Fruit fly (Drosophila melanogaster) whole organism, embryonic: ENCODE data around the gene Inx3.

Experiments used
- Atf-2 ChIP-seq: fragments of 200-800 bp; sonication (Bioruptor generic); optimal IDR thresholded peaks from 2 replicates; lab custom pipeline; 2016; ENCODE audit warnings: missing biosample characterization, missing genetic modification characterization
- Bdp1 ChIP-seq: fragments of 200-800 bp; sonication (Bioruptor generic); optimal IDR thresholded peaks from 3 replicates; lab custom pipeline; 2016; ENCODE audit warnings: missing biosample characterization, missing genetic modification characterization
- Bgb ChIP-seq: fragments of 200-800 bp; sonication (Bioruptor generic); IDR thresholded peaks from 2 replicates; pipeline ENCODE4 v1.3.6; 2022; ENCODE audit warnings: missing biosample characterization, missing genetic modification characterization; ENCODE audit not compliant: partially characterized antibody
- C15 ChIP-seq: fragments of 200-800 bp; sonication (Bioruptor generic); IDR thresholded peaks from 3 replicates; pipeline ENCODE4 v1.3.6; 2022; ENCODE audit warnings: missing biosample characterization, missing genetic modification characterization
- CG10147 ChIP-seq: fragments of 200-800 bp; sonication (Bioruptor generic); optimal IDR thresholded peaks from 2 replicates; lab custom pipeline; 2019; ENCODE audit warnings: missing biosample characterization, mild to moderate bottlenecking, missing genetic modification characterization, moderate library complexity
- CG12942 ChIP-seq: fragments of 200-800 bp; sonication (Bioruptor generic); optimal IDR thresholded peaks from 3 replicates; lab custom pipeline; 2016; ENCODE audit warnings: missing biosample characterization, missing genetic modification characterization
- CG13287 ChIP-seq: fragments of 200-800 bp; sonication (Bioruptor generic); IDR thresholded peaks from 2 replicates; pipeline ENCODE4 v1.3.6; 2022; ENCODE audit warnings: missing biosample characterization, missing genetic modification characterization; ENCODE audit not compliant: partially characterized antibody
- CG13894 ChIP-seq: fragments of 200-800 bp; sonication (Bioruptor generic); optimal IDR thresholded peaks from 3 replicates; lab custom pipeline; 2018; ENCODE audit warnings: missing biosample characterization, mild to moderate bottlenecking, missing genetic modification characterization, moderate library complexity
- CG14710 ChIP-seq: fragments of 200-800 bp; sonication (Bioruptor generic); optimal IDR thresholded peaks from 3 replicates; lab custom pipeline; 2019; ENCODE audit warnings: missing biosample characterization, mild to moderate bottlenecking, missing genetic modification characterization, moderate library complexity
- CG15269 ChIP-seq: fragments of 200-800 bp; sonication (Bioruptor generic); optimal IDR thresholded peaks from 2 replicates; lab custom pipeline; 2018; ENCODE audit warnings: missing biosample characterization, mild to moderate bottlenecking, missing genetic modification characterization, moderate library complexity
- CG17385 ChIP-seq: fragments of 200-800 bp; sonication (Bioruptor generic); optimal IDR thresholded peaks from 3 replicates; lab custom pipeline; 2018; ENCODE audit warnings: missing biosample characterization, mild to moderate bottlenecking, missing genetic modification characterization
- CG1792 ChIP-seq: fragments of 200-800 bp; sonication (Bioruptor generic); optimal IDR thresholded peaks from 2 replicates; lab custom pipeline; 2016; ENCODE audit warnings: missing biosample characterization, missing genetic modification characterization
- CG18476 ChIP-seq: fragments of 200-800 bp; sonication (Bioruptor generic); optimal IDR thresholded peaks from 2 replicates; lab custom pipeline; 2016; ENCODE audit warnings: missing biosample characterization, mild to moderate bottlenecking, missing genetic modification characterization
- CG30403 ChIP-seq: fragments of 200-800 bp; sonication (Bioruptor generic); optimal IDR thresholded peaks from 3 replicates; lab custom pipeline; 2016; ENCODE audit warnings: missing biosample characterization, missing genetic modification characterization
- CG3065 ChIP-seq: fragments of 200-800 bp; sonication (Bioruptor generic); optimal IDR thresholded peaks from 2 replicates; lab custom pipeline; 2016; ENCODE audit warnings: missing biosample characterization, missing genetic modification characterization
- CG31224 ChIP-seq: fragments of 200-800 bp; sonication (Bioruptor generic); IDR thresholded peaks from 2 replicates; pipeline ENCODE4 v1.3.6; 2022; ENCODE audit warnings: missing biosample characterization, missing genetic modification characterization
- CG4707 ChIP-seq: fragments of 200-800 bp; sonication (Bioruptor generic); optimal IDR thresholded peaks from 2 replicates; lab custom pipeline; 2018; ENCODE audit warnings: missing biosample characterization, mild to moderate bottlenecking, missing genetic modification characterization, moderate library complexity
- CG5953 ChIP-seq: fragments of 200-800 bp; sonication (Bioruptor generic); IDR thresholded peaks from 2 replicates; pipeline ENCODE4 v1.3.6; 2022; ENCODE audit warnings: missing biosample characterization, missing genetic modification characterization
- CG6175 ChIP-seq: fragments of 200-800 bp; sonication (Bioruptor generic); IDR thresholded peaks from 3 replicates; pipeline ENCODE4 v1.3.6; 2022; ENCODE audit warnings: missing biosample characterization, missing genetic modification characterization
- CG7839 ChIP-seq: fragments of 200-800 bp; sonication (Bioruptor generic); optimal IDR thresholded peaks from 3 replicates; lab custom pipeline; 2018; ENCODE audit warnings: missing biosample characterization, mild to moderate bottlenecking, missing genetic modification characterization, moderate library complexity
- CG9876 ChIP-seq: fragments of 200-800 bp; sonication (Bioruptor generic); optimal IDR thresholded peaks from 2 replicates; lab custom pipeline; 2016; ENCODE audit warnings: missing biosample characterization, missing genetic modification characterization
- Dfd ChIP-seq, 2 experiments: fragments of >200 bp; optimal IDR thresholded peaks; 2 replicates each; lab custom pipeline; 2017; ENCODE audit warnings: missing biosample characterization in 2 of 2, missing genetic modification characterization in 2 of 2
- Dll ChIP-seq: fragments of 200-800 bp; sonication (Bioruptor generic); IDR thresholded peaks from 4 replicates; pipeline ENCODE4 v1.3.6; 2022; ENCODE audit warnings: missing biosample characterization, missing genetic modification characterization; ENCODE audit not compliant: partially characterized antibody
- E2f1 ChIP-seq: fragments of 200-800 bp; sonication (Bioruptor generic); IDR thresholded peaks from 2 replicates; pipeline ENCODE4 v1.3.6; 2022; ENCODE audit warnings: missing biosample characterization, missing genetic modification characterization
- Fer1 ChIP-seq: fragments of 200-800 bp; sonication (Bioruptor generic); optimal IDR thresholded peaks from 2 replicates; lab custom pipeline; 2017; ENCODE audit warnings: missing biosample characterization, mild to moderate bottlenecking, missing genetic modification characterization
- Fer3 ChIP-seq: fragments of 200-800 bp; sonication (Bioruptor generic); optimal IDR thresholded peaks from 2 replicates; lab custom pipeline; 2018; ENCODE audit warnings: missing biosample characterization, mild to moderate bottlenecking, missing genetic modification characterization, moderate library complexity
- HLH3B ChIP-seq: fragments of 200-800 bp; sonication (Bioruptor generic); IDR thresholded peaks from 2 replicates; pipeline ENCODE4 v1.3.6; 2022; ENCODE audit warnings: missing biosample characterization, missing genetic modification characterization
- Neu2 ChIP-seq: fragments of 200-800 bp; sonication (Bioruptor generic); optimal IDR thresholded peaks from 3 replicates; lab custom pipeline; 2016; ENCODE audit warnings: missing biosample characterization, missing genetic modification characterization, borderline replicate concordance
- Nf-YA ChIP-seq: fragments of 200-800 bp; sonication (Bioruptor generic); IDR thresholded peaks from 2 replicates; pipeline ENCODE4 v1.3.6; 2022; ENCODE audit warnings: missing biosample characterization, missing genetic modification characterization
- Nf-YC ChIP-seq: fragments of 200-800 bp; optimal IDR thresholded peaks from 3 replicates; lab custom pipeline; 2019; ENCODE audit warnings: missing biosample characterization, mild to moderate bottlenecking, missing genetic modification characterization, moderate library complexity
- Sin3A ChIP-seq: fragments of >200 bp; optimal IDR thresholded peaks from 2 replicates; lab custom pipeline; 2018
- Taf1 ChIP-seq: fragments of 200-800 bp; sonication (Bioruptor generic); IDR thresholded peaks from 2 replicates; pipeline ENCODE4 v1.3.6; 2022; ENCODE audit warnings: missing biosample characterization, missing genetic modification characterization
- Usf ChIP-seq: fragments of 200-800 bp; sonication (Bioruptor generic); optimal IDR thresholded peaks from 2 replicates; lab custom pipeline; 2017; ENCODE audit warnings: missing genotype, missing biosample characterization, missing genetic modification characterization
- amos ChIP-seq: fragments of 200-800 bp; sonication (Bioruptor generic); IDR thresholded peaks from 2 replicates; pipeline ENCODE4 v1.3.6; 2022; ENCODE audit warnings: missing biosample characterization, missing genetic modification characterization; ENCODE audit not compliant: partially characterized antibody
- bbx ChIP-seq: fragments of 200-800 bp; sonication (Bioruptor generic); IDR thresholded peaks from 2 replicates; pipeline ENCODE4 v1.3.6; 2022; ENCODE audit warnings: missing biosample characterization, missing genetic modification characterization; ENCODE audit not compliant: partially characterized antibody
- dan ChIP-seq: fragments of 200-800 bp; sonication (Bioruptor generic); IDR thresholded peaks from 2 replicates; pipeline ENCODE4 v1.3.6; 2022; ENCODE audit warnings: missing biosample characterization, missing genetic modification characterization
- dimm ChIP-seq: fragments of 200-800 bp; sonication (Bioruptor generic); IDR thresholded peaks from 2 replicates; pipeline ENCODE4 v1.3.6; 2022; ENCODE audit warnings: missing biosample characterization, missing genetic modification characterization
- hth ChIP-seq: fragments of >200 bp; optimal IDR thresholded peaks from 2 replicates; lab custom pipeline; 2017; ENCODE audit warnings: inconsistent platforms
- inv ChIP-seq: fragments of 200-800 bp; sonication (Bioruptor generic); IDR thresholded peaks from 2 replicates; pipeline ENCODE4 v1.3.6; 2022; ENCODE audit warnings: missing biosample characterization, missing genetic modification characterization; ENCODE audit not compliant: partially characterized antibody
- ken ChIP-seq: fragments of 200-800 bp; sonication (Bioruptor generic); IDR thresholded peaks from 3 replicates; pipeline ENCODE4 v1.3.6; 2022; ENCODE audit warnings: missing biosample characterization, missing genetic modification characterization
- lbe ChIP-seq: fragments of 200-800 bp; sonication (Bioruptor generic); optimal IDR thresholded peaks from 2 replicates; lab custom pipeline; 2016; ENCODE audit warnings: missing biosample characterization, mild to moderate bottlenecking, missing genetic modification characterization
- lola ChIP-seq, 3 experiments: fragments of >200 bp in 2 of 3; fragments of 200-800 bp in 1 of 3; sonication (Bioruptor generic) in 1 of 3; optimal IDR thresholded peaks; 2 replicates each; lab custom pipeline; 2017 to 2019; ENCODE audit warnings: missing biosample characterization in 3 of 3, missing genetic modification characterization in 3 of 3, mild to moderate bottlenecking in 1 of 3, moderate library complexity in 1 of 3
- nerfin-1 ChIP-seq: fragments of 200-800 bp; sonication (Bioruptor generic); optimal IDR thresholded peaks from 3 replicates; lab custom pipeline; 2019; ENCODE audit warnings: missing biosample characterization, mild to moderate bottlenecking, missing genetic modification characterization, moderate library complexity
- peb ChIP-seq: fragments of 200-800 bp; sonication (Bioruptor generic); IDR thresholded peaks from 2 replicates; pipeline ENCODE4 v1.3.6; 2022; ENCODE audit warnings: missing biosample characterization, missing genetic modification characterization
- pho ChIP-seq: fragments of 200-800 bp; sonication (Bioruptor generic); optimal IDR thresholded peaks from 2 replicates; lab custom pipeline; 2016; ENCODE audit warnings: missing biosample characterization, missing genetic modification characterization
- pita ChIP-seq: fragments of 200-800 bp; sonication (Bioruptor generic); optimal IDR thresholded peaks from 2 replicates; lab custom pipeline; 2017; ENCODE audit warnings: missing biosample characterization, mild to moderate bottlenecking, missing genetic modification characterization
- psq ChIP-seq: fragments of 200-800 bp; sonication (Bioruptor generic); optimal IDR thresholded peaks from 2 replicates; lab custom pipeline; 2017; ENCODE audit warnings: missing biosample characterization, missing genetic modification characterization
- rib ChIP-seq: fragments of 200-800 bp; sonication (Bioruptor generic); IDR thresholded peaks from 2 replicates; pipeline ENCODE4 v1.3.6; 2022; ENCODE audit warnings: missing biosample characterization, missing genetic modification characterization
- shn ChIP-seq: fragments of 200-800 bp; sonication (Bioruptor generic); optimal IDR thresholded peaks from 3 replicates; lab custom pipeline; 2016; ENCODE audit warnings: missing biosample characterization, missing genetic modification characterization
- yki ChIP-seq: fragments of >200 bp; optimal IDR thresholded peaks from 3 replicates; lab custom pipeline; 2018
- zen ChIP-seq: fragments of 200-800 bp; sonication (Bioruptor generic); optimal IDR thresholded peaks from 3 replicates; lab custom pipeline; 2018; ENCODE audit warnings: missing biosample characterization, mild to moderate bottlenecking, missing genetic modification characterization, moderate library complexity
- zf30C ChIP-seq: fragments of 200-800 bp; sonication (Bioruptor generic); optimal IDR thresholded peaks from 3 replicates; lab custom pipeline; 2018; ENCODE audit warnings: missing biosample characterization, mild to moderate bottlenecking, missing genetic modification characterization

Gene Inx3

dm6 chr3R:28831172-28831571 is 28.1 kb downstream of the Inx3 start (continued):
- no peak; the same call in 1 of the 2 replicates for TF ChIP-seq amos (GFP tag; lab: Robert Waterston, UW)
- no peak for TF ChIP-seq zen (tag; lab: Kevin White, UChicago)
- TF ChIP-seq Bgb = peak; percentile 60
- TF ChIP-seq inv (GFP tag; lab: Robert Waterston, UW) = 0 out of 2 replicates have a peak, but pooled peaks have one; percentile 15
- no peak for TF ChIP-seq shn (GFP tag; lab: Kevin White, UChicago)
- TF ChIP-seq hth (lab: Kevin White, UChicago) = no peak
- no peak for TF ChIP-seq bbx
- no peak for TF ChIP-seq CG1792
- 0 out of 2 replicates have a peak, but pooled peaks have one; percentile 18 for TF ChIP-seq HLH3B
- no peak for TF ChIP-seq Fer3 (tag; lab: Kevin White, UChicago)
- TF ChIP-seq Neu2 (GFP tag; lab: Kevin White, UChicago) = no peak
- TF ChIP-seq CG12942 = no peak
- TF ChIP-seq E2f1 (GFP tag; lab: Robert Waterston, UW) = no peak
- TF ChIP-seq CG13894 (tag; lab: Kevin White, UChicago) = peak; percentile 27
- TF ChIP-seq C15 (GFP tag; lab: Robert Waterston, UW) = no peak

DNA sequence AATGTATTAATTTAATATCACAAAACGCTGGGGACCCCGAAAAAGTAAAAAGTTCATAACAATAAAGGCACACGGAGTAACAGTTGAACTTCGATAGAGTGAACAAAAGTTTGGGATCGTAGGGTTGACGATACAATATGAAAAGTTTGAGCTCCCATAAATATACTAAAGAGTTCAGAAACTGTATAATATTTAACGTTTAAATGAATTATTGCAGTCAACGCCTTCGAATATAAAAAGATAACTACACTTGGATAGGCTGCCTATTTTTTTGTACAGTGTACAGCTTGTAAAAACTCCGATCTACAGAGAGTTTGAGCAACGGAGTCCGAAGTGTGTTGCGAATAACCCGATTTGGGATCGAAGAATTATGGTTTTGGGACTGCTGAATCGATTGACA is 28.6 kb downstream of the Inx3 start:
- TF ChIP-seq CG7839 (tag; lab: Kevin White, UChicago) (no peak), Nf-YC (tag; lab: Kevin White, UChicago) (no peak), zf30C (GFP tag; lab: Kevin White, UChicago) (peak; percentile 35), Dfd (GFP tag; optimal IDR thresholded peaks at IDR 0.05; lab: Kevin White, UChicago) (no peak), rib (no peak), CG5953 (GFP tag; lab: Robert Waterston, UW) (no peak), CG31224 (GFP tag; lab: Robert Waterston, UW) (no peak), yki (lab: Kevin White, UChicago) (no peak), CG1792 (no peak), pita (GFP tag; lab: Kevin White, UChicago) (no peak), peb (GFP tag; lab: Robert Waterston, UW) (no peak), Usf (GFP tag; lab: Kevin White, UChicago) (no peak), lola (GFP tag; optimal IDR thresholded peaks at IDR 0.05; lab: Kevin White, UChicago) (no peak), CG6175 (GFP tag; lab: Robert Waterston, UW) (no peak), Atf-2 (GFP tag; lab: Kevin White, UChicago) (no peak), Dll (GFP tag; lab: Robert Waterston, UW) (no peak), CG15269 (peak; percentile 3), Taf1 (GFP tag; lab: Robert Waterston, UW) (no peak), CG13287 (no peak), pho (GFP tag; lab: Kevin White, UChicago) (no peak), CG10147 (GFP tag; lab: Kevin White, UChicago) (peak; percentile 2), CG14710 (no peak), CG9876 (GFP tag; lab: Kevin White, UChicago) (no peak), CG18476 (no peak), Nf-YA (GFP tag; lab: Robert Waterston, UW) (no peak), psq (GFP tag; lab: Kevin White, UChicago) (no peak), Sin3A (lab: Kevin White, UChicago) (no peak), CG30403 (GFP tag; lab: Kevin White, UChicago) (peak; percentile 3), dimm (no peak), CG4707 (GFP tag; lab: Kevin White, UChicago) (no peak), lbe (peak; percentile 28), nerfin-1 (tag; lab: Kevin White, UChicago) (no peak), Bdp1 (GFP tag; lab: Kevin White, UChicago) (no peak), Fer1 (GFP tag; lab: Kevin White, UChicago) (no peak), CG3065 (GFP tag; lab: Kevin White, UChicago) (no peak), dan (GFP tag; lab: Robert Waterston, UW) (no peak), hth (lab: Kevin White, UChicago) (no peak), ken (no peak), CG17385 (no peak)
